Worm (Caenorhabditis elegans): Measurements from ENCODE around the gene srh-272.

The srh-272 gene

ce11 chrV:2883097-2883496, 20.0 kb downstream of the srh-272 start:
- no peak for TF ChIP-seq elt-1 (tag; optimal IDR thresholded peaks at IDR 0.05; ENCODE audit: borderline replicate concordance, insufficient read depth)
- TF ChIP-seq unc-39 (tag; optimal IDR thresholded peaks at IDR 0.05), result no peak
- TF ChIP-seq M03D4.4 (tag; optimal IDR thresholded peaks at IDR 0.05), result no peak
- TF ChIP-seq snpc-4 (tag; optimal IDR thresholded peaks at IDR 0.05), result no peak
- TF ChIP-seq zip-8 (tag; optimal IDR thresholded peaks at IDR 0.05), result no peak
- no peak for TF ChIP-seq cnd-1 (tag; optimal IDR thresholded peaks at IDR 0.05)
- no peak for TF ChIP-seq unc-62 (GFP tag; optimal IDR thresholded peaks at IDR 0.05)
- no peak for TF ChIP-seq mls-2 (tag; optimal IDR thresholded peaks at IDR 0.05)
- TF ChIP-seq ces-1 (GFP tag; optimal IDR thresholded peaks at IDR 0.05), result no peak
- TF ChIP-seq bed-3 (GFP tag; optimal IDR thresholded peaks at IDR 0.05), result no peak
- no peak for TF ChIP-seq tbx-8 (GFP tag; optimal IDR thresholded peaks at IDR 0.05)
- TF ChIP-seq flh-1 (GFP tag; optimal IDR thresholded peaks at IDR 0.05), result no peak
- no peak for TF ChIP-seq nhr-76 (tag; optimal IDR thresholded peaks at IDR 0.05)
- TF ChIP-seq lin-13 (tag; optimal IDR thresholded peaks at IDR 0.05), result no peak
- no peak for TF ChIP-seq ceh-39 (tag; optimal IDR thresholded peaks at IDR 0.05)
- TF ChIP-seq lsy-2 (tag; optimal IDR thresholded peaks at IDR 0.05), result no peak
- no peak for TF ChIP-seq ceh-83 (GFP tag; optimal IDR thresholded peaks at IDR 0.05)
- TF ChIP-seq lin-32 (GFP tag; optimal IDR thresholded peaks at IDR 0.05), result no peak

- TF ChIP-seq elt-3 (tag; optimal IDR thresholded peaks at IDR 0.05), result no peak
- no peak for TF ChIP-seq ztf-11 (tag; optimal IDR thresholded peaks at IDR 0.05)
- no peak for TF ChIP-seq unc-120 (tag; optimal IDR thresholded peaks at IDR 0.05; ENCODE audit: poor library complexity, severe bottlenecking)
- TF ChIP-seq ceh-43 (GFP tag; optimal IDR thresholded peaks at IDR 0.05), result no peak
- TF ChIP-seq nhr-28 (tag; optimal IDR thresholded peaks at IDR 0.05), result no peak
- no peak for TF ChIP-seq blmp-1 (tag; optimal IDR thresholded peaks at IDR 0.05)
- TF ChIP-seq zip-8 (tag; optimal IDR thresholded peaks at IDR 0.05), result no peak
- TF ChIP-seq mab-5 (tag; optimal IDR thresholded peaks at IDR 0.05), result no peak
- no peak for TF ChIP-seq flh-1 (GFP tag; optimal IDR thresholded peaks at IDR 0.05)
- TF ChIP-seq nhr-2 (tag; optimal IDR thresholded peaks at IDR 0.05), result no peak
- no peak for TF ChIP-seq drap-1 (GFP tag; optimal IDR thresholded peaks at IDR 0.05)
- TF ChIP-seq sptf-1 (tag; optimal IDR thresholded peaks at IDR 0.05), result no peak
- no peak for TF ChIP-seq lsy-2 (tag; optimal IDR thresholded peaks at IDR 0.05)
Measured at ce11 chrV:2884411-2884810, 21.3 kb downstream of the srh-272 start, which contains the start of gene sre-24. Gene sre-24 (plus strand): TSS chrV:2884711.

- TF ChIP-seq lin-32 (GFP tag; optimal IDR thresholded peaks at IDR 0.05) (no peak), elt-3 (tag; optimal IDR thresholded peaks at IDR 0.05) (no peak), sptf-1 (tag; optimal IDR thresholded peaks at IDR 0.05) (no peak)
Measured at ce11 chrV:2888265-2888664, 25.1 kb downstream of the srh-272 start.

- TF ChIP-seq elt-3 (tag; optimal IDR thresholded peaks at IDR 0.05), result no peak
- TF ChIP-seq ces-1 (GFP tag; optimal IDR thresholded peaks at IDR 0.05), result no peak
- TF ChIP-seq nhr-76 (tag; optimal IDR thresholded peaks at IDR 0.05), result no peak
- TF ChIP-seq lin-32 (GFP tag; optimal IDR thresholded peaks at IDR 0.05), result no peak
- TF ChIP-seq mls-2 (tag; optimal IDR thresholded peaks at IDR 0.05), result no peak
- TF ChIP-seq zip-8 (tag; optimal IDR thresholded peaks at IDR 0.05), result no peak
- TF ChIP-seq unc-39 (tag; optimal IDR thresholded peaks at IDR 0.05), result no peak
- TF ChIP-seq blmp-1 (tag; optimal IDR thresholded peaks at IDR 0.05), result no peak
- no peak for TF ChIP-seq bed-3 (GFP tag; optimal IDR thresholded peaks at IDR 0.05)
- no peak for TF ChIP-seq ham-2 (GFP tag; optimal IDR thresholded peaks at IDR 0.05)
- no peak for TF ChIP-seq hlh-1 (tag; optimal IDR thresholded peaks at IDR 0.05)
- TF ChIP-seq mep-1 (tag; optimal IDR thresholded peaks at IDR 0.05), result no peak
- TF ChIP-seq nhr-237 (tag; optimal IDR thresholded peaks at IDR 0.05), result no peak
- no peak for TF ChIP-seq lin-13 (tag; optimal IDR thresholded peaks at IDR 0.05)
- no peak for TF ChIP-seq ceh-39 (tag; optimal IDR thresholded peaks at IDR 0.05)
- no peak for TF ChIP-seq nhr-28 (tag; optimal IDR thresholded peaks at IDR 0.05)
- no peak for TF ChIP-seq drap-1 (GFP tag; optimal IDR thresholded peaks at IDR 0.05)
- TF ChIP-seq mab-5 (tag; optimal IDR thresholded peaks at IDR 0.05), result no peak
Measured at ce11 chrV:2888681-2889080, 25.5 kb downstream of the srh-272 start, which contains the start of gene srw-4. Gene srw-4 (minus strand): TSS chrV:2888781.

ce11 chrV:2891927-2892326, 28.8 kb downstream of the srh-272 start, which contains the start of gene F37B4.15:
Gene F37B4.15 (plus strand): TSS chrV:2892227.
- TF ChIP-seq mab-5 (tag; optimal IDR thresholded peaks at IDR 0.05) (no peak), flh-1 (GFP tag; optimal IDR thresholded peaks at IDR 0.05) (no peak), ham-2 (GFP tag; optimal IDR thresholded peaks at IDR 0.05) (no peak), blmp-1 (tag; optimal IDR thresholded peaks at IDR 0.05) (no peak), lsy-2 (tag; optimal IDR thresholded peaks at IDR 0.05) (no peak), sem-2 (GFP tag; optimal IDR thresholded peaks at IDR 0.05) (no peak), pha-4 (tag; optimal IDR thresholded peaks at IDR 0.05) (no peak), nhr-12 (tag; optimal IDR thresholded peaks at IDR 0.05) (no peak), elt-1 (tag; optimal IDR thresholded peaks at IDR 0.05; ENCODE audit: borderline replicate concordance, insufficient read depth) (no peak), nhr-2 (tag; optimal IDR thresholded peaks at IDR 0.05) (no peak), drap-1 (GFP tag; optimal IDR thresholded peaks at IDR 0.05) (no peak), mls-2 (tag; optimal IDR thresholded peaks at IDR 0.05) (no peak)

All from whole organism, mixed stage, embryonic.